Worm (Caenorhabditis elegans) whole organism, L3 larva: Measurements from ENCODE around the gene srz-16.

Source experiments
- fkh-10 ChIP-seq: sonication (generic microtip); optimal IDR thresholded peaks from 2 replicates; lab custom pipeline; 2017; ENCODE audit warnings: missing biosample characterization, missing genetic modification reagents, missing genetic modification characterization
- lin-39 ChIP-seq: fragments of 150-350 bp; optimal IDR thresholded peaks from 2 replicates; lab custom pipeline; 2018; ENCODE audit warnings: missing biosample characterization, missing genetic modification reagents, missing genetic modification characterization
- nhr-25 ChIP-seq: sonication (generic microtip); optimal IDR thresholded peaks from 2 replicates; lab custom pipeline; 2017; ENCODE audit warnings: missing biosample characterization, missing genetic modification characterization
- nhr-67 ChIP-seq: fragments of 150-350 bp; optimal IDR thresholded peaks from 2 replicates; lab custom pipeline; 2014; ENCODE audit warnings: missing biosample characterization, missing genetic modification characterization
- pha-4 ChIP-seq: fragments of 150-350 bp; optimal IDR thresholded peaks from 2 replicates; lab custom pipeline; 2014; ENCODE audit warnings: missing biosample characterization, missing genetic modification reagents, missing genetic modification characterization
- pqm-1 ChIP-seq: fragments of 150-350 bp; optimal IDR thresholded peaks from 2 replicates; lab custom pipeline; 2017; ENCODE audit warnings: missing biosample characterization, missing genetic modification characterization, inconsistent platforms
- skn-1 ChIP-seq: fragments of 150-350 bp; optimal IDR thresholded peaks from 2 replicates; lab custom pipeline; 2014; ENCODE audit warnings: missing biosample characterization, missing genetic modification characterization

DNA sequence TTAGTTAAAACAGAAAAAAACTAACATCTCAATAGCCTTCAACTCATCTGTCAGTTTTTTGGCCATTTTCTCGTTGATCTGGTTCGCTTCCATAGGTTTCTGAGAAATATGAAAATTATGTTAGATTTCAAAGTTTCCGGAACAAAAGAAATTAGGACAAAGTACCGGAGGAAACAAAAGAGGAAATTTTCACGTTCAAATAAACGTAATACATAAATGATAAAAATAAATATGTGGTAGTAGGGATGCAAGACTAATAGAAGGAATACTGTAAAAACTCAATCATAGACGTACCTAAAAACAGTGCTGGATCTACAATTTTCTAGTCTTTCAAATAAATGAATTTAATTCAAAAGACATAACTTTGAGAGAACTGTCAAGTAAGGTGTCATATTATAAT lies 2.3 kb upstream of the srz-16 start, which contains the start of gene fbxa-116:
- TF ChIP-seq fkh-10 (no peak), skn-1 (tag; lab: Kevin White, UChicago) (no peak), lin-39 (tag; lab: Kevin White, UChicago) (no peak), nhr-25 (tag; lab: Kevin White, UChicago) (no peak), pha-4 (tag; lab: Kevin White, UChicago) (no peak), pqm-1 (tag; lab: Kevin White, UChicago) (no peak), nhr-67 (tag; lab: Kevin White, UChicago) (no peak)
